Worm (Caenorhabditis elegans) whole organism, L2 larva: ENCODE results near the gene Y59H11AR.10.

ENCODE experiments used
- C34F6.9 ChIP-seq: fragments of 150-350 bp; optimal IDR thresholded peaks from 2 replicates; lab custom pipeline; 2014; ENCODE audit warnings: missing biosample characterization, missing genetic modification characterization
- F13H6.1 ChIP-seq: sonication (generic microtip); optimal IDR thresholded peaks from 2 replicates; lab custom pipeline; 2016; ENCODE audit warnings: missing genetic modification characterization, missing compliant biosample characterization
- Y55F3AM.14 ChIP-seq: fragments of 200-800 bp; sonication (Bioruptor generic); optimal IDR thresholded peaks from 2 replicates; lab custom pipeline; 2018; ENCODE audit warnings: mild to moderate bottlenecking, missing genetic modification characterization, missing compliant biosample characterization
- ZK546.5 ChIP-seq: sonication (generic microtip); optimal IDR thresholded peaks from 2 replicates; lab custom pipeline; 2017; ENCODE audit warnings: missing biosample characterization, missing genetic modification characterization
- alr-1 ChIP-seq: fragments of 150-350 bp; optimal IDR thresholded peaks from 2 replicates; lab custom pipeline; 2014; ENCODE audit warnings: missing biosample characterization, missing genetic modification characterization
- blmp-1 ChIP-seq: sonication (generic microtip); optimal IDR thresholded peaks from 2 replicates; lab custom pipeline; 2017; ENCODE audit warnings: missing genetic modification characterization, mild to moderate bottlenecking, missing compliant biosample characterization, antibody characterized with exemption, moderate library complexity; ENCODE audit not compliant: insufficient read depth
- ceh-16 ChIP-seq: fragments of 150-350 bp; optimal IDR thresholded peaks from 2 replicates; lab custom pipeline; 2014; ENCODE audit warnings: missing biosample characterization, missing genetic modification characterization
- ceh-82 ChIP-seq: fragments of 150-350 bp; optimal IDR thresholded peaks from 2 replicates; lab custom pipeline; 2014; ENCODE audit warnings: missing biosample characterization, missing genetic modification characterization
- crh-2 ChIP-seq: sonication (generic microtip); optimal IDR thresholded peaks from 2 replicates; lab custom pipeline; 2017; ENCODE audit warnings: missing biosample characterization, missing genetic modification characterization
- egl-27 ChIP-seq: sonication (generic microtip); optimal IDR thresholded peaks from 3 replicates; lab custom pipeline; 2017; ENCODE audit warnings: missing biosample characterization, missing genetic modification reagents, missing genetic modification characterization
- elt-3 ChIP-seq: sonication (generic microtip); optimal IDR thresholded peaks from 2 replicates; lab custom pipeline; 2017; ENCODE audit warnings: missing biosample characterization, missing genetic modification characterization
- fos-1 ChIP-seq: fragments of 150-350 bp; optimal IDR thresholded peaks from 2 replicates; lab custom pipeline; 2014; ENCODE audit warnings: missing biosample characterization, missing genetic modification characterization
- gmeb-1 ChIP-seq: fragments of 150-350 bp; optimal IDR thresholded peaks from 2 replicates; lab custom pipeline; 2014; ENCODE audit warnings: missing biosample characterization, missing genetic modification characterization
- lin-11 ChIP-seq: fragments of 150-350 bp; sonication (generic microtip); optimal IDR thresholded peaks from 2 replicates; lab custom pipeline; 2014; ENCODE audit warnings: missing biosample characterization, missing genetic modification characterization, inconsistent platforms, mixed read lengths
- lin-13 ChIP-seq: fragments of 150-350 bp; optimal IDR thresholded peaks from 2 replicates; lab custom pipeline; 2014; ENCODE audit warnings: missing biosample characterization, missing genetic modification reagents, missing genetic modification characterization
- lin-39 ChIP-seq: fragments of 150-350 bp; optimal IDR thresholded peaks from 2 replicates; lab custom pipeline; 2014; ENCODE audit warnings: missing biosample characterization, missing genetic modification reagents, missing genetic modification characterization
- lsy-2 ChIP-seq, 2 experiments: fragments of 150-350 bp in 1 of 2; sonication (generic microtip) in 1 of 2; optimal IDR thresholded peaks; 2 replicates each; lab custom pipeline; 2014 to 2017; ENCODE audit warnings: missing biosample characterization in 2 of 2, missing genetic modification characterization in 2 of 2
- mab-5 ChIP-seq: fragments of 150-350 bp; optimal IDR thresholded peaks from 2 replicates; lab custom pipeline; 2014; ENCODE audit warnings: missing biosample characterization, missing genetic modification characterization
- mdl-1 ChIP-seq, 2 experiments: fragments of 150-350 bp in 1 of 2; sonication (generic microtip) in 1 of 2; optimal IDR thresholded peaks; 2 replicates each; lab custom pipeline; 2017; ENCODE audit warnings: missing biosample characterization in 2 of 2, missing genetic modification characterization in 2 of 2
- nhr-11 ChIP-seq: fragments of 150-350 bp; optimal IDR thresholded peaks from 2 replicates; lab custom pipeline; 2014; ENCODE audit warnings: missing biosample characterization, missing genetic modification characterization
- nhr-129 ChIP-seq: fragments of 150-350 bp; optimal IDR thresholded peaks from 2 replicates; lab custom pipeline; 2014; ENCODE audit warnings: missing biosample characterization, missing genetic modification characterization
- nhr-21 ChIP-seq: fragments of 150-350 bp; optimal IDR thresholded peaks from 2 replicates; lab custom pipeline; 2014; ENCODE audit warnings: missing biosample characterization, missing genetic modification characterization
- nhr-23 ChIP-seq: fragments of 150-350 bp; optimal IDR thresholded peaks from 2 replicates; lab custom pipeline; 2014; ENCODE audit warnings: missing biosample characterization, missing genetic modification reagents, missing genetic modification characterization
- nhr-237 ChIP-seq: fragments of 150-350 bp; optimal IDR thresholded peaks from 2 replicates; lab custom pipeline; 2014; ENCODE audit warnings: missing biosample characterization, missing genetic modification characterization
- nhr-25 ChIP-seq: fragments of 150-350 bp; sonication (generic microtip); optimal IDR thresholded peaks from 3 replicates; lab custom pipeline; 2014; ENCODE audit warnings: missing biosample characterization, missing genetic modification characterization
- nhr-6 ChIP-seq: fragments of 150-350 bp; optimal IDR thresholded peaks from 2 replicates; lab custom pipeline; 2014; ENCODE audit warnings: missing biosample characterization, missing genetic modification characterization
- nhr-77 ChIP-seq: fragments of 150-350 bp; optimal IDR thresholded peaks from 2 replicates; lab custom pipeline; 2014; ENCODE audit warnings: missing biosample characterization, missing genetic modification characterization
- peb-1 ChIP-seq: fragments of 150-350 bp; optimal IDR thresholded peaks from 2 replicates; lab custom pipeline; 2014; ENCODE audit warnings: missing biosample characterization, missing genetic modification characterization
- sem-4 ChIP-seq: fragments of 150-350 bp; optimal IDR thresholded peaks from 2 replicates; lab custom pipeline; 2014; ENCODE audit warnings: missing biosample characterization, missing genetic modification reagents, missing genetic modification characterization
- sma-3 ChIP-seq: sonication (generic microtip); optimal IDR thresholded peaks from 2 replicates; lab custom pipeline; 2016; ENCODE audit warnings: missing genetic modification reagents, missing genetic modification characterization, missing compliant biosample characterization
- sma-9 ChIP-seq, 2 experiments: fragments of 150-350 bp in 1 of 2; sonication (generic microtip) in 1 of 2; optimal IDR thresholded peaks; 2 replicates each; lab custom pipeline; 2014 to 2016; ENCODE audit warnings: missing genetic modification characterization in 2 of 2, mild to moderate bottlenecking in 1 of 2, missing biosample characterization in 1 of 2, missing compliant biosample characterization in 1 of 2, missing genetic modification reagents in 1 of 2, moderate library complexity in 1 of 2
- unc-39 ChIP-seq: fragments of 150-350 bp; optimal IDR thresholded peaks from 2 replicates; lab custom pipeline; 2014; ENCODE audit warnings: missing biosample characterization, missing genetic modification characterization
- unc-55 ChIP-seq: fragments of 150-350 bp; sonication (generic microtip); optimal IDR thresholded peaks from 3 replicates; lab custom pipeline; 2014; ENCODE audit warnings: missing biosample characterization, missing genetic modification reagents, missing genetic modification characterization
- unc-62 ChIP-seq: fragments of 150-350 bp; optimal IDR thresholded peaks from 2 replicates; lab custom pipeline; 2014; ENCODE audit warnings: missing biosample characterization, missing genetic modification reagents, missing genetic modification characterization
- zag-1 ChIP-seq: fragments of 150-350 bp; optimal IDR thresholded peaks from 2 replicates; lab custom pipeline; 2014; ENCODE audit warnings: missing biosample characterization, missing genetic modification characterization
- ztf-1 ChIP-seq: fragments of 200-800 bp; sonication (Bioruptor generic); conservative IDR thresholded peaks from 2 replicates; pipeline ENCODE4 v1.3.6; 2022; ENCODE audit warnings: missing genetic modification characterization, missing compliant biosample characterization
- ztf-11 ChIP-seq: sonication (generic microtip); optimal IDR thresholded peaks from 2 replicates; lab custom pipeline; 2017; ENCODE audit warnings: missing biosample characterization, missing genetic modification characterization
- ztf-4 ChIP-seq: fragments of 150-350 bp; optimal IDR thresholded peaks from 2 replicates; lab custom pipeline; 2014; ENCODE audit warnings: missing biosample characterization, missing genetic modification characterization

Gene Y59H11AR.10

ce11 chrIV:8585076-8586033 lies 17.6 kb upstream of the Y59H11AR.10 start, which contains the start of gene catp-7:
Gene catp-7 (plus strand): TSS chrIV:8585983.
- no peak for TF ChIP-seq nhr-77 (tag; lab: Kevin White, UChicago)
- peak; percentile 25 for TF ChIP-seq sma-3 (GFP tag; lab: Kevin White, UChicago)
- peak; percentile 77 for TF ChIP-seq crh-2 (tag; lab: Kevin White, UChicago)
- TF ChIP-seq peb-1 = no peak
- peak; percentile 56 for TF ChIP-seq fos-1 (tag; lab: Kevin White, UChicago)
- no peak for TF ChIP-seq egl-27
- no peak for TF ChIP-seq ztf-11 (tag; lab: Kevin White, UChicago)
- peak; percentile 23 for TF ChIP-seq nhr-129 (tag; lab: Kevin White, UChicago)
- TF ChIP-seq F13H6.1 = peak; percentile 6
- no peak for TF ChIP-seq unc-39 (tag; lab: Kevin White, UChicago)
- no peak for TF ChIP-seq ztf-1 (GFP tag; lab: Robert Waterston, UW)
- TF ChIP-seq gmeb-1 (tag; lab: Kevin White, UChicago) = peak; percentile 43
- no peak for TF ChIP-seq ceh-16 (tag; lab: Kevin White, UChicago)
- TF ChIP-seq ceh-82 (tag; lab: Kevin White, UChicago) = no peak

- TF ChIP-seq lsy-2 (tag; optimal IDR thresholded peaks at IDR 0.05; lab: Kevin White, UChicago) (peak; percentile 20 to 71), lin-11 (tag; lab: Kevin White, UChicago) (no peak), ceh-82 (tag; lab: Kevin White, UChicago) (peak; percentile 1), nhr-129 (tag; lab: Kevin White, UChicago) (peak; percentile 76), Y55F3AM.14 (GFP tag; lab: Kevin White, UChicago) (peak; percentile 19), nhr-11 (tag; lab: Kevin White, UChicago) (no peak), elt-3 (tag; lab: Kevin White, UChicago) (no peak), crh-2 (tag; lab: Kevin White, UChicago) (no peak), sem-4 (peak; percentile 66), F13H6.1 (peak; percentile 95), blmp-1 (no peak), nhr-25 (tag; lab: Kevin White, UChicago) (no peak), nhr-6 (tag; lab: Kevin White, UChicago) (peak; percentile 43), egl-27 (peak; percentile 58), gmeb-1 (tag; lab: Kevin White, UChicago) (no peak), alr-1 (no peak), sma-9 (GFP tag; optimal IDR thresholded peaks at IDR 0.05; lab: Kevin White, UChicago) (peak; percentile 94), sma-9 (tag; optimal IDR thresholded peaks at IDR 0.05; lab: Kevin White, UChicago) (no peak), zag-1 (tag; lab: Kevin White, UChicago) (peak; percentile 70), C34F6.9 (tag; lab: Kevin White, UChicago) (peak; percentile 39), mab-5 (no peak), mdl-1 (tag; optimal IDR thresholded peaks at IDR 0.05; lab: Kevin White, UChicago) (peak; percentile 19 to 40), unc-55 (GFP tag; lab: Kevin White, UChicago) (peak; percentile 25), ZK546.5 (tag; lab: Kevin White, UChicago) (no peak), unc-39 (tag; lab: Kevin White, UChicago) (no peak), ztf-1 (GFP tag; lab: Robert Waterston, UW) (no peak), ztf-4 (peak; percentile 35), lin-13 (peak; percentile 22), nhr-237 (tag; lab: Kevin White, UChicago) (no peak), nhr-21 (peak; percentile 5), lin-39 (no peak), unc-62 (GFP tag; lab: Kevin White, UChicago) (peak; percentile 77), fos-1 (tag; lab: Kevin White, UChicago) (peak; percentile 55), nhr-77 (tag; lab: Kevin White, UChicago) (no peak), ceh-16 (tag; lab: Kevin White, UChicago) (no peak), nhr-23 (tag; lab: Kevin White, UChicago) (no peak)
- TF ChIP-seq, all 48 proteins: peak for 18
Measured at ce11 chrIV:8587057-8587456, 15.9 kb upstream of the Y59H11AR.10 start.
